2 fruit fly cellular contexts compared by ENCODE assay signal in the genomic region with DNA sequence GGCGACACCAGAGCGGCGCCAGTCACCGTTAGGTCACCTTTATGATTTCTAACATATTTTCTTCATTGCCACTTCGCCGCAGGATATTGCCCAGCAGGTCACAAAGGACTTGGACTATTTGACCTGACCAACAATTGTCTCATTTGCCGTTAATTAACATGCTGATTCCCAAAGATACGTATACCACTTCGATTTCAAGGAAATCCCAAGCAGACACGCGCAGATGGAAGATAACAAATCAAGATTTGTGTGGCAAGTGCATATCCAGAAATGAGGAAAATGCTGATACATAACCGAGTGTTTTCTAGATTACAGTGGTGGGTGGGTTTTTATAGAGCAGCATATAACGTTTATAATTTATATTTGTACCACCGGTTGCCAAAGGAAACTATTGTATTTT.
TF ChIP-seq lines count a peak whose summit lies in the region.

No protein-coding gene starts in this region.

- TF ChIP-seq CTCF in whole organism, embryonic (GFP tag; optimal IDR thresholded peaks at IDR 0.05; lab: Kevin White, UChicago), result no peak

TF ChIP-seq in whole organism, embryonic, 481 proteins besides CTCF, POLR2A, EP300 and RAD21:
- TF ChIP-seq eve (GFP tag; optimal IDR thresholded peaks at IDR 0.05; lab: Kevin White, UChicago) (peak in 1 of 2 experiments; percentile 45), zen (tag; optimal IDR thresholded peaks at IDR 0.05; lab: Kevin White, UChicago) (peak; percentile 81), CG15479 (GFP tag; optimal IDR thresholded peaks at IDR 0.05; lab: Kevin White, UChicago) (peak; percentile 58), grn (GFP tag; optimal IDR thresholded peaks at IDR 0.05; lab: Kevin White, UChicago) (peak; percentile 95), crp (GFP tag; optimal IDR thresholded peaks at IDR 0.05; lab: Kevin White, UChicago) (no peak)

TF ChIP-seq in whole organism, prepupa, 60 proteins besides CTCF, POLR2A, EP300 and RAD21:
- TF ChIP-seq Eip78C (GFP tag; lab: Kevin White, UChicago), result peak; percentile 12
- TF ChIP-seq CG11294 (GFP tag; IDR thresholded peaks at IDR 0.05; lab: Robert Waterston, UW), result no peak
